Fruit fly (Drosophila melanogaster) whole organism, embryonic: ENCODE data around the gene Nepl4.

Experiments used
- CG1024 ChIP-seq: fragments of 200-800 bp; sonication (Bioruptor generic); IDR thresholded peaks from 2 replicates; pipeline ENCODE4 v1.3.6; 2022; ENCODE audit warnings: missing biosample characterization, missing genetic modification characterization
- CG10565 ChIP-seq: fragments of 200-800 bp; sonication (Bioruptor generic); optimal IDR thresholded peaks from 3 replicates; lab custom pipeline; 2016; ENCODE audit warnings: missing biosample characterization, mild to moderate bottlenecking, missing genetic modification characterization
- CG12942 ChIP-seq: fragments of 200-800 bp; sonication (Bioruptor generic); optimal IDR thresholded peaks from 3 replicates; lab custom pipeline; 2016; ENCODE audit warnings: missing biosample characterization, missing genetic modification characterization
- CG14710 ChIP-seq: fragments of 200-800 bp; sonication (Bioruptor generic); optimal IDR thresholded peaks from 3 replicates; lab custom pipeline; 2019; ENCODE audit warnings: missing biosample characterization, mild to moderate bottlenecking, missing genetic modification characterization, moderate library complexity
- CG15479 ChIP-seq: fragments of 200-800 bp; sonication (Bioruptor generic); optimal IDR thresholded peaks from 3 replicates; lab custom pipeline; 2019; ENCODE audit warnings: missing biosample characterization, mild to moderate bottlenecking, missing genetic modification characterization, moderate library complexity
- CG15696 ChIP-seq: fragments of 200-800 bp; sonication (Bioruptor generic); optimal IDR thresholded peaks from 2 replicates; lab custom pipeline; 2019; ENCODE audit warnings: missing biosample characterization, mild to moderate bottlenecking, missing genetic modification characterization, moderate library complexity
- CG1602 ChIP-seq: fragments of 200-800 bp; sonication (Bioruptor generic); optimal IDR thresholded peaks from 3 replicates; lab custom pipeline; 2016; ENCODE audit warnings: missing biosample characterization, missing genetic modification characterization
- CG1832 ChIP-seq: fragments of 200-800 bp; sonication (Bioruptor generic); optimal IDR thresholded peaks from 2 replicates; lab custom pipeline; 2017; ENCODE audit warnings: missing biosample characterization, mild to moderate bottlenecking, missing genetic modification characterization, inconsistent platforms
- CG30020 ChIP-seq: fragments of 200-800 bp; optimal IDR thresholded peaks from 2 replicates; lab custom pipeline; 2019; ENCODE audit warnings: missing biosample characterization, mild to moderate bottlenecking, missing genetic modification characterization, moderate library complexity
- CG33213 ChIP-seq: fragments of 200-800 bp; sonication (Bioruptor generic); optimal IDR thresholded peaks from 3 replicates; lab custom pipeline; 2016; ENCODE audit warnings: missing biosample characterization, missing genetic modification characterization
- CG4282 ChIP-seq: fragments of 200-800 bp; sonication (Bioruptor generic); optimal IDR thresholded peaks from 2 replicates; lab custom pipeline; 2016; ENCODE audit warnings: missing biosample characterization, missing genetic modification characterization
- CG6254 ChIP-seq: fragments of 200-800 bp; sonication (Bioruptor generic); optimal IDR thresholded peaks from 3 replicates; lab custom pipeline; 2017; ENCODE audit warnings: mild to moderate bottlenecking, missing biosample characterization, missing genetic modification reagents, missing genetic modification characterization
- CG6654 ChIP-seq: fragments of 200-800 bp; sonication (Bioruptor generic); optimal IDR thresholded peaks from 2 replicates; lab custom pipeline; 2017; ENCODE audit warnings: missing biosample characterization, mild to moderate bottlenecking, missing genetic modification characterization
- CG7357 ChIP-seq: fragments of 200-800 bp; sonication (Bioruptor generic); IDR thresholded peaks from 3 replicates; pipeline ENCODE4 v1.3.6; 2022; ENCODE audit warnings: missing biosample characterization, missing genetic modification characterization
- CG8089 ChIP-seq: fragments of 200-800 bp; sonication (Bioruptor generic); optimal IDR thresholded peaks from 3 replicates; lab custom pipeline; 2016; ENCODE audit warnings: missing biosample characterization, missing genetic modification characterization
- CG8359 ChIP-seq: fragments of 200-800 bp; sonication (Bioruptor generic); optimal IDR thresholded peaks from 2 replicates; lab custom pipeline; 2017; ENCODE audit warnings: missing biosample characterization, mild to moderate bottlenecking, missing genetic modification characterization, borderline replicate concordance
- CG8924 ChIP-seq: fragments of 200-800 bp; optimal IDR thresholded peaks from 3 replicates; lab custom pipeline; 2019; ENCODE audit warnings: missing biosample characterization, mild to moderate bottlenecking, missing genetic modification characterization, moderate library complexity
- Drgx ChIP-seq: fragments of 200-800 bp; sonication (Bioruptor generic); IDR thresholded peaks from 2 replicates; pipeline ENCODE4 v1.3.6; 2022; ENCODE audit warnings: missing biosample characterization, missing genetic modification characterization
- HLH54F ChIP-seq: fragments of 200-800 bp; sonication (Bioruptor generic); optimal IDR thresholded peaks from 3 replicates; lab custom pipeline; 2016; ENCODE audit warnings: missing biosample characterization, missing genetic modification characterization
- Hand ChIP-seq: fragments of 200-800 bp; sonication (Bioruptor generic); optimal IDR thresholded peaks from 2 replicates; lab custom pipeline; 2017; ENCODE audit warnings: mild to moderate bottlenecking, missing biosample characterization, missing genetic modification reagents, missing genetic modification characterization
- Lpt ChIP-seq: fragments of >200 bp; optimal IDR thresholded peaks from 2 replicates; lab custom pipeline; 2018; ENCODE audit warnings: missing biosample characterization, missing genetic modification characterization
- Pdp1 ChIP-seq, 2 experiments: fragments of 200-800 bp; sonication (Bioruptor generic); optimal IDR thresholded peaks; 3 replicates each; lab custom pipeline; 2016; ENCODE audit warnings: missing biosample characterization in 2 of 2, missing genetic modification characterization in 2 of 2, mild to moderate bottlenecking in 1 of 2, moderate library complexity in 1 of 2
- Ptx1 ChIP-seq: fragments of 200-800 bp; sonication (Bioruptor generic); IDR thresholded peaks from 2 replicates; pipeline ENCODE4 v1.3.6; 2022; ENCODE audit warnings: missing biosample characterization, missing genetic modification characterization
- Rx ChIP-seq: fragments of 200-800 bp; sonication (Bioruptor generic); IDR thresholded peaks from 2 replicates; pipeline ENCODE4 v1.3.6; 2022; ENCODE audit warnings: missing biosample characterization, missing genetic modification characterization
- Six4 ChIP-seq: fragments of 200-800 bp; sonication (Bioruptor generic); optimal IDR thresholded peaks from 2 replicates; lab custom pipeline; 2016; ENCODE audit warnings: missing biosample characterization, missing genetic modification characterization
- Spps ChIP-seq: fragments of 200-800 bp; sonication (Bioruptor generic); optimal IDR thresholded peaks from 2 replicates; lab custom pipeline; 2018; ENCODE audit warnings: missing biosample characterization, mild to moderate bottlenecking, missing genetic modification characterization
- Xrp1 ChIP-seq: fragments of 200-800 bp; sonication (Bioruptor generic); IDR thresholded peaks from 2 replicates; pipeline ENCODE4 v1.3.6; 2022; ENCODE audit warnings: missing biosample characterization, missing genetic modification characterization
- ac ChIP-seq: fragments of 200-800 bp; sonication (Bioruptor generic); optimal IDR thresholded peaks from 3 replicates; lab custom pipeline; 2017; ENCODE audit warnings: missing biosample characterization, mild to moderate bottlenecking, missing genetic modification characterization
- amos ChIP-seq: fragments of 200-800 bp; sonication (Bioruptor generic); IDR thresholded peaks from 2 replicates; pipeline ENCODE4 v1.3.6; 2022; ENCODE audit warnings: missing biosample characterization, missing genetic modification characterization; ENCODE audit not compliant: partially characterized antibody
- az2 ChIP-seq: fragments of 200-800 bp; sonication (Bioruptor generic); optimal IDR thresholded peaks from 3 replicates; lab custom pipeline; 2016; ENCODE audit warnings: missing biosample characterization, missing genetic modification characterization
- ci ChIP-seq: fragments of 200-800 bp; sonication (Bioruptor generic); IDR thresholded peaks from 3 replicates; pipeline ENCODE4 v1.3.6; 2022; ENCODE audit warnings: missing biosample characterization, missing genetic modification characterization
- dysf ChIP-seq: fragments of 200-800 bp; sonication (Bioruptor generic); IDR thresholded peaks from 3 replicates; pipeline ENCODE4 v1.3.6; 2022; ENCODE audit warnings: missing biosample characterization, missing genetic modification characterization
- fd3F ChIP-seq: fragments of 200-800 bp; sonication (Bioruptor generic); optimal IDR thresholded peaks from 2 replicates; lab custom pipeline; 2018; ENCODE audit warnings: missing biosample characterization, mild to moderate bottlenecking, missing genetic modification characterization, moderate library complexity
- fru ChIP-seq: fragments of >200 bp; optimal IDR thresholded peaks from 2 replicates; lab custom pipeline; 2017
- fu2 ChIP-seq: fragments of 200-800 bp; sonication (Bioruptor generic); optimal IDR thresholded peaks from 2 replicates; lab custom pipeline; 2016; ENCODE audit warnings: missing biosample characterization, missing genetic modification characterization
- gt ChIP-seq: fragments of 200-800 bp; sonication (Bioruptor generic); IDR thresholded peaks from 2 replicates; pipeline ENCODE4 v1.3.6; 2022; ENCODE audit warnings: missing biosample characterization, missing genetic modification characterization
- kah ChIP-seq: fragments of 200-800 bp; sonication (Bioruptor generic); optimal IDR thresholded peaks from 2 replicates; lab custom pipeline; 2018; ENCODE audit warnings: missing biosample characterization, mild to moderate bottlenecking, missing genetic modification characterization
- lbe ChIP-seq: fragments of 200-800 bp; sonication (Bioruptor generic); optimal IDR thresholded peaks from 2 replicates; lab custom pipeline; 2016; ENCODE audit warnings: missing biosample characterization, mild to moderate bottlenecking, missing genetic modification characterization
- nerfin-1 ChIP-seq: fragments of 200-800 bp; sonication (Bioruptor generic); optimal IDR thresholded peaks from 3 replicates; lab custom pipeline; 2019; ENCODE audit warnings: missing biosample characterization, mild to moderate bottlenecking, missing genetic modification characterization, moderate library complexity
- nmo ChIP-seq: fragments of 200-800 bp; sonication (Bioruptor generic); optimal IDR thresholded peaks from 2 replicates; lab custom pipeline; 2018; ENCODE audit warnings: missing biosample characterization, mild to moderate bottlenecking, missing genetic modification characterization, moderate library complexity
- pita ChIP-seq: fragments of 200-800 bp; sonication (Bioruptor generic); optimal IDR thresholded peaks from 2 replicates; lab custom pipeline; 2017; ENCODE audit warnings: missing biosample characterization, mild to moderate bottlenecking, missing genetic modification characterization
- sd ChIP-seq: fragments of 200-800 bp; sonication (Bioruptor generic); optimal IDR thresholded peaks from 3 replicates; lab custom pipeline; 2018; ENCODE audit warnings: missing biosample characterization, mild to moderate bottlenecking, missing genetic modification characterization, moderate library complexity
- seq ChIP-seq: fragments of 200-800 bp; sonication (Bioruptor generic); IDR thresholded peaks from 2 replicates; pipeline ENCODE4 v1.3.6; 2022; ENCODE audit warnings: missing biosample characterization, missing genetic modification characterization
- ssp ChIP-seq: fragments of 200-800 bp; sonication (Bioruptor generic); IDR thresholded peaks from 2 replicates; pipeline ENCODE4 v1.3.6; 2022; ENCODE audit warnings: missing biosample characterization, missing genetic modification characterization
- stc ChIP-seq: fragments of 200-800 bp; sonication (Bioruptor generic); IDR thresholded peaks from 2 replicates; pipeline ENCODE4 v1.3.6; 2022; ENCODE audit warnings: missing biosample characterization, missing genetic modification characterization
- toy ChIP-seq: fragments of 200-800 bp; sonication (Bioruptor generic); IDR thresholded peaks from 2 replicates; pipeline ENCODE4 v1.3.6; 2022; ENCODE audit warnings: missing biosample characterization, missing genetic modification characterization
- ttk ChIP-seq: fragments of 200-800 bp; sonication (Bioruptor generic); IDR thresholded peaks from 2 replicates; pipeline ENCODE4 v2.1.2; 2022; ENCODE audit warnings: missing biosample characterization, missing genetic modification characterization
- unpg ChIP-seq: fragments of 200-800 bp; sonication (Bioruptor generic); optimal IDR thresholded peaks from 3 replicates; lab custom pipeline; 2018; ENCODE audit warnings: missing biosample characterization, mild to moderate bottlenecking, missing genetic modification characterization, moderate library complexity
- vfl ChIP-seq: fragments of 200-800 bp; sonication (Bioruptor generic); optimal IDR thresholded peaks from 2 replicates; lab custom pipeline; 2016; ENCODE audit warnings: missing biosample characterization, missing genetic modification characterization
- vnd ChIP-seq: fragments of 200-800 bp; sonication (Bioruptor generic); IDR thresholded peaks from 3 replicates; pipeline ENCODE4 v1.3.6; 2022; ENCODE audit warnings: missing biosample characterization, missing genetic modification characterization; ENCODE audit not compliant: partially characterized antibody
- yki ChIP-seq: fragments of >200 bp; optimal IDR thresholded peaks from 3 replicates; lab custom pipeline; 2018

Gene Nepl4

dm6 chr2L:6338367-6338975, 29.2 kb upstream of the Nepl4 start, which contains the start of the genes Pez and Cpr (continued):
- TF ChIP-seq lbe (no peak), CG1024 (peak; percentile 48; the same call in 1 of the 2 replicates), Xrp1 (no peak), CG4282 (GFP tag; lab: Kevin White, UChicago) (peak; percentile 13), pita (GFP tag; lab: Kevin White, UChicago) (no peak), dysf (GFP tag; lab: Robert Waterston, UW) (peak; percentile 48; the same call in 1 of the 3 replicates), CG8924 (peak; percentile 49), CG1832 (GFP tag; lab: Kevin White, UChicago) (no peak), kah (GFP tag; lab: Kevin White, UChicago) (no peak), CG8089 (GFP tag; lab: Kevin White, UChicago) (no peak), Six4 (GFP tag; lab: Kevin White, UChicago) (no peak), Drgx (GFP tag; lab: Robert Waterston, UW) (peak; percentile 19; the same call in 1 of the 2 replicates), ttk (GFP tag; lab: Robert Waterston, UW) (no peak), ci (GFP tag; lab: Robert Waterston, UW) (peak; percentile 81), CG1602 (GFP tag; lab: Kevin White, UChicago) (no peak), CG7357 (GFP tag; lab: Robert Waterston, UW) (no peak), fu2 (GFP tag; lab: Kevin White, UChicago) (peak; percentile 15), amos (GFP tag; lab: Robert Waterston, UW) (peak; percentile 82), CG33213 (GFP tag; lab: Kevin White, UChicago) (peak; percentile 52), Lpt (GFP tag; lab: Kevin White, UChicago) (no peak), Ptx1 (GFP tag; lab: Robert Waterston, UW) (peak; percentile 38; the same call in 1 of the 2 replicates), Hand (GFP tag; lab: Kevin White, UChicago) (no peak), Pdp1 (GFP tag; optimal IDR thresholded peaks at IDR 0.05; lab: Kevin White, UChicago) (peak; percentile 10 to 27), unpg (GFP tag; lab: Kevin White, UChicago) (peak; percentile 33), toy (GFP tag; lab: Robert Waterston, UW) (no peak), CG14710 (tag; lab: Kevin White, UChicago) (peak; percentile 19), fru (lab: Kevin White, UChicago) (no peak), vnd (GFP tag; lab: Robert Waterston, UW) (peak; percentile 74), ac (no peak), nerfin-1 (tag; lab: Kevin White, UChicago) (no peak), yki (lab: Kevin White, UChicago) (no peak), CG30020 (no peak), sd (tag; lab: Kevin White, UChicago) (peak; percentile 49), az2 (GFP tag; lab: Kevin White, UChicago) (no peak), CG6254 (GFP tag; lab: Kevin White, UChicago) (no peak), CG8359 (no peak), stc (GFP tag; lab: Robert Waterston, UW) (peak; percentile 34; the same call in 1 of the 2 replicates), CG12942 (GFP tag; lab: Kevin White, UChicago) (no peak), CG15479 (GFP tag; lab: Kevin White, UChicago) (no peak), CG10565 (GFP tag; lab: Kevin White, UChicago) (no peak), HLH54F (GFP tag; lab: Kevin White, UChicago) (peak; percentile 30), fd3F (GFP tag; lab: Kevin White, UChicago) (no peak), CG15696 (no peak), gt (GFP tag; lab: Robert Waterston, UW) (0 out of 2 replicates have a peak, but pooled peaks have one; percentile 25), Rx (GFP tag; lab: Robert Waterston, UW) (no peak), CG6654 (GFP tag; lab: Kevin White, UChicago) (peak; percentile 50), vfl (no peak), Spps (tag; lab: Kevin White, UChicago) (no peak), seq (GFP tag; lab: Robert Waterston, UW) (no peak), nmo (GFP tag; lab: Kevin White, UChicago) (peak; percentile 9), ssp (GFP tag; lab: Robert Waterston, UW) (no peak)
